Worm (Caenorhabditis elegans): ENCODE results near the gene Y55B1BR.8.

Gene Y55B1BR.8

ce11 chrIII:444101-444500, at the start of gene Y55B1BR.8:
TSS of gene Y55B1BR.8 (plus strand) at chrIII:444401.
- no peak for TF ChIP-seq blmp-1 (tag; optimal IDR thresholded peaks at IDR 0.05)
- no peak for TF ChIP-seq ham-2 (GFP tag; optimal IDR thresholded peaks at IDR 0.05)
- TF ChIP-seq M03D4.4 (tag; optimal IDR thresholded peaks at IDR 0.05) = no peak
- TF ChIP-seq sptf-1 (tag; optimal IDR thresholded peaks at IDR 0.05) = no peak
- TF ChIP-seq hlh-1 (tag; optimal IDR thresholded peaks at IDR 0.05) = no peak
- no peak for TF ChIP-seq lin-32 (GFP tag; optimal IDR thresholded peaks at IDR 0.05)
- TF ChIP-seq ceh-43 (GFP tag; optimal IDR thresholded peaks at IDR 0.05) = no peak
- TF ChIP-seq flh-1 (GFP tag; optimal IDR thresholded peaks at IDR 0.05) = no peak
- TF ChIP-seq nhr-76 (tag; optimal IDR thresholded peaks at IDR 0.05) = no peak
- no peak for TF ChIP-seq unc-39 (tag; optimal IDR thresholded peaks at IDR 0.05)
- TF ChIP-seq nhr-12 (tag; optimal IDR thresholded peaks at IDR 0.05) = no peak
- TF ChIP-seq mls-2 (tag; optimal IDR thresholded peaks at IDR 0.05) = no peak
- TF ChIP-seq elt-3 (tag; optimal IDR thresholded peaks at IDR 0.05) = no peak
- no peak for TF ChIP-seq tbx-8 (GFP tag; optimal IDR thresholded peaks at IDR 0.05)
- TF ChIP-seq ces-1 (GFP tag; optimal IDR thresholded peaks at IDR 0.05) = no peak
- no peak for TF ChIP-seq cnd-1 (tag; optimal IDR thresholded peaks at IDR 0.05)
- TF ChIP-seq ceh-83 (GFP tag; optimal IDR thresholded peaks at IDR 0.05) = no peak
- no peak for TF ChIP-seq lin-13 (tag; optimal IDR thresholded peaks at IDR 0.05)

ce11 chrIII:400898-401297, 43.3 kb upstream of the Y55B1BR.8 start:
- TF ChIP-seq unc-62 (GFP tag; optimal IDR thresholded peaks at IDR 0.05) (no peak), ceh-39 (tag; optimal IDR thresholded peaks at IDR 0.05) (no peak), ceh-83 (GFP tag; optimal IDR thresholded peaks at IDR 0.05) (no peak), flh-1 (GFP tag; optimal IDR thresholded peaks at IDR 0.05) (no peak), nhr-12 (tag; optimal IDR thresholded peaks at IDR 0.05) (no peak), sem-2 (GFP tag; optimal IDR thresholded peaks at IDR 0.05) (no peak), sptf-1 (tag; optimal IDR thresholded peaks at IDR 0.05) (no peak), lin-32 (GFP tag; optimal IDR thresholded peaks at IDR 0.05) (no peak), nhr-76 (tag; optimal IDR thresholded peaks at IDR 0.05) (no peak), ham-2 (GFP tag; optimal IDR thresholded peaks at IDR 0.05) (no peak), ces-1 (GFP tag; optimal IDR thresholded peaks at IDR 0.05) (no peak), elt-3 (tag; optimal IDR thresholded peaks at IDR 0.05) (no peak), mep-1 (tag; optimal IDR thresholded peaks at IDR 0.05) (no peak), lsy-2 (tag; optimal IDR thresholded peaks at IDR 0.05) (no peak), unc-120 (tag; optimal IDR thresholded peaks at IDR 0.05; ENCODE audit: poor library complexity, severe bottlenecking) (no peak), cnd-1 (tag; optimal IDR thresholded peaks at IDR 0.05) (no peak), ztf-11 (tag; optimal IDR thresholded peaks at IDR 0.05) (no peak), M03D4.4 (tag; optimal IDR thresholded peaks at IDR 0.05) (no peak), mab-5 (tag; optimal IDR thresholded peaks at IDR 0.05) (no peak), nhr-2 (tag; optimal IDR thresholded peaks at IDR 0.05) (no peak)

- TF ChIP-seq zip-8 (tag; optimal IDR thresholded peaks at IDR 0.05) = peak; percentile 22
- no peak for TF ChIP-seq flh-1 (GFP tag; optimal IDR thresholded peaks at IDR 0.05)
- TF ChIP-seq lin-13 (tag; optimal IDR thresholded peaks at IDR 0.05) = no peak
Observed at ce11 chrIII:402168-402813, 41.9 kb upstream of the Y55B1BR.8 start, which contains the start of the genes Y55B1BL.1 and Y55B1BL.2. TSS of gene Y55B1BL.1 (plus strand) at chrIII:402384. TSS of gene Y55B1BL.2 (plus strand) at chrIII:402763.

ce11 chrIII:418649-419048, 25.6 kb upstream of the Y55B1BR.8 start, which contains the start of gene stim-1:
TSS of gene stim-1 (minus strand) at chrIII:418749.
- TF ChIP-seq bed-3 (GFP tag; optimal IDR thresholded peaks at IDR 0.05) = no peak
- TF ChIP-seq M03D4.4 (tag; optimal IDR thresholded peaks at IDR 0.05) = no peak
- TF ChIP-seq nhr-237 (tag; optimal IDR thresholded peaks at IDR 0.05) = no peak
- TF ChIP-seq nhr-2 (tag; optimal IDR thresholded peaks at IDR 0.05) = no peak
- no peak for TF ChIP-seq mep-1 (tag; optimal IDR thresholded peaks at IDR 0.05)
- TF ChIP-seq nhr-28 (tag; optimal IDR thresholded peaks at IDR 0.05) = no peak
- no peak for TF ChIP-seq mab-5 (tag; optimal IDR thresholded peaks at IDR 0.05)
- TF ChIP-seq nhr-76 (tag; optimal IDR thresholded peaks at IDR 0.05) = no peak
- no peak for TF ChIP-seq ceh-39 (tag; optimal IDR thresholded peaks at IDR 0.05)
- no peak for TF ChIP-seq elt-1 (tag; optimal IDR thresholded peaks at IDR 0.05; ENCODE audit: borderline replicate concordance, insufficient read depth)
- no peak for TF ChIP-seq tbx-8 (GFP tag; optimal IDR thresholded peaks at IDR 0.05)
- TF ChIP-seq ceh-43 (GFP tag; optimal IDR thresholded peaks at IDR 0.05) = no peak
- no peak for TF ChIP-seq unc-62 (GFP tag; optimal IDR thresholded peaks at IDR 0.05)
- no peak for TF ChIP-seq nhr-12 (tag; optimal IDR thresholded peaks at IDR 0.05)
- no peak for TF ChIP-seq zip-8 (tag; optimal IDR thresholded peaks at IDR 0.05)
- TF ChIP-seq pha-4 (tag; optimal IDR thresholded peaks at IDR 0.05) = no peak
- no peak for TF ChIP-seq lin-32 (GFP tag; optimal IDR thresholded peaks at IDR 0.05)
- TF ChIP-seq drap-1 (GFP tag; optimal IDR thresholded peaks at IDR 0.05) = no peak
